Worm (Caenorhabditis elegans) whole organism, L3 larva: ENCODE data around the gene ZK688.10.

Experiments
- ama-1 ChIP-seq: fragments of 150-350 bp; optimal IDR thresholded peaks from 2 replicates; lab custom pipeline; 2018
- ceh-28 ChIP-seq: fragments of 150-350 bp; optimal IDR thresholded peaks from 2 replicates; lab custom pipeline; 2014; ENCODE audit warnings: missing biosample characterization, missing genetic modification reagents, missing genetic modification characterization
- elt-3 ChIP-seq, 3 experiments: fragments of 150-350 bp in 1 of 3; sonication (generic microtip) in 2 of 3; optimal IDR thresholded peaks; 2 replicates in 2 of 3; 4 replicates in 1 of 3; lab custom pipeline; 2014 to 2017; ENCODE audit warnings: missing biosample characterization in 3 of 3, missing genetic modification characterization in 3 of 3
- jun-1 ChIP-seq: fragments of 150-350 bp; optimal IDR thresholded peaks from 2 replicates; lab custom pipeline; 2014; ENCODE audit warnings: missing biosample characterization, missing genetic modification reagents, missing genetic modification characterization
- lin-15B ChIP-seq: fragments of 150-350 bp; optimal IDR thresholded peaks from 2 replicates; lab custom pipeline; 2014; ENCODE audit warnings: missing biosample characterization, missing genetic modification characterization
- pqm-1 ChIP-seq: fragments of 150-350 bp; optimal IDR thresholded peaks from 2 replicates; lab custom pipeline; 2017; ENCODE audit warnings: missing biosample characterization, missing genetic modification characterization, inconsistent platforms
- zag-1 ChIP-seq: fragments of 150-350 bp; optimal IDR thresholded peaks from 2 replicates; lab custom pipeline; 2014; ENCODE audit warnings: missing biosample characterization, missing genetic modification characterization
- ztf-11 ChIP-seq: fragments of 150-350 bp; optimal IDR thresholded peaks from 2 replicates; lab custom pipeline; 2014; ENCODE audit warnings: missing biosample characterization, missing genetic modification characterization
- ztf-4 ChIP-seq: fragments of 150-350 bp; optimal IDR thresholded peaks from 2 replicates; lab custom pipeline; 2014; ENCODE audit warnings: missing biosample characterization, missing genetic modification characterization

DNA sequence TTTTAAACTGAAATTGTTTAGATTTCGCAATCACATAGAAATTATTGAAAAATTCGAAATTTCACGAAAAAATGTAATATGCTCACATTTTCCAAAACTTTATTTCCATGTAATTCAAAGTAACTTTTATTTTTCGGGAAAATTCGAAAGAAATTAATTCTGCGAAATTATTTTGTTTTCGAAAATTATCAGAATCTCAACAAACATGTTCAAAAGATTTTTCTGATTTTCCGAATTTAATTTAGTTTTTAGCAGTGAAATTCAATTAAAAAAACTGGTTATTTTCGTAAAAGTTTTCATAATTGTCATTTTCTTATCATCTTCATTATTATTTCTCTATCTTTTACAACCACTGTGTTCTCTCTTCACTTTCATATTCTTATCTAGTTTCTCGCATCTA is 36.4 kb upstream of the ZK688.10 start, which contains the start of gene ran-2:
- no peak for TF ChIP-seq ztf-4 (tag; lab: Kevin White, UChicago)
- TF ChIP-seq lin-15B = no peak
- TF ChIP-seq zag-1 (tag; lab: Kevin White, UChicago) = no peak
- no peak for TF ChIP-seq elt-3 (tag; optimal IDR thresholded peaks at IDR 0.05; lab: Kevin White, UChicago)
- TF ChIP-seq ceh-28 = no peak
- TF ChIP-seq jun-1 (tag; lab: Kevin White, UChicago) = no peak
- TF ChIP-seq ztf-11 (tag; lab: Kevin White, UChicago) = no peak
- TF ChIP-seq ama-1 = no peak
- TF ChIP-seq pqm-1 (tag; lab: Kevin White, UChicago) = no peak
